Worm (Caenorhabditis elegans) whole organism, L1 larva: ENCODE results near the gene K01A6.4.

ENCODE experiments used
- C04F5.9 ChIP-seq: sonication (generic microtip); optimal IDR thresholded peaks from 2 replicates; lab custom pipeline; 2016; ENCODE audit warnings: missing genetic modification characterization, missing compliant biosample characterization
- C34B4.2 ChIP-seq: sonication (generic microtip); optimal IDR thresholded peaks from 2 replicates; lab custom pipeline; 2017; ENCODE audit warnings: mild to moderate bottlenecking, missing genetic modification characterization, missing compliant biosample characterization
- aha-1 ChIP-seq: fragments of 150-350 bp; optimal IDR thresholded peaks from 2 replicates; lab custom pipeline; 2014; ENCODE audit warnings: missing biosample characterization, missing genetic modification characterization
- aly-2 ChIP-seq: fragments of 150-350 bp; optimal IDR thresholded peaks from 2 replicates; lab custom pipeline; 2014; ENCODE audit warnings: missing biosample characterization, missing genetic modification characterization
- blmp-1 ChIP-seq: fragments of 150-350 bp; optimal IDR thresholded peaks from 2 replicates; lab custom pipeline; 2014; ENCODE audit warnings: missing biosample characterization, missing genetic modification characterization
- ceh-82 ChIP-seq, 3 experiments: fragments of 150-350 bp in 1 of 3; sonication (generic microtip) in 2 of 3; optimal IDR thresholded peaks; 2 replicates each; lab custom pipeline; 2014 to 2017; ENCODE audit warnings: missing biosample characterization in 3 of 3, missing genetic modification characterization in 3 of 3
- ceh-90 ChIP-seq: sonication (generic microtip); optimal IDR thresholded peaks from 2 replicates; lab custom pipeline; 2016; ENCODE audit warnings: missing genetic modification characterization, missing compliant biosample characterization
- ces-1 ChIP-seq: fragments of 150-350 bp; optimal IDR thresholded peaks from 2 replicates; lab custom pipeline; 2014; ENCODE audit warnings: missing biosample characterization, missing genetic modification reagents, missing genetic modification characterization
- dsc-1 ChIP-seq: sonication (generic microtip); optimal IDR thresholded peaks from 2 replicates; lab custom pipeline; 2016; ENCODE audit warnings: mild to moderate bottlenecking, missing genetic modification characterization, missing compliant biosample characterization
- efl-1 ChIP-seq, 4 experiments: fragments of 150-350 bp; optimal IDR thresholded peaks in 3 of 4; peaks in 1 of 4; 1 replicate in 1 of 4; 2 replicates in 3 of 4; lab custom pipeline; 2014; ENCODE audit warnings: missing biosample characterization in 2 of 4, missing genetic modification characterization in 2 of 4, missing genetic modification reagents in 2 of 4
- egl-13 ChIP-seq: sonication (generic microtip); optimal IDR thresholded peaks from 2 replicates; lab custom pipeline; 2016; ENCODE audit warnings: missing genotype, missing genetic modification reagents, missing genetic modification characterization, missing compliant biosample characterization
- elt-3 ChIP-seq, 6 experiments: fragments of 150-350 bp in 1 of 6; sonication (generic microtip); optimal IDR thresholded peaks; 2 replicates each; lab custom pipeline; 2017 to 2018; ENCODE audit warnings: missing biosample characterization in 6 of 6, missing genetic modification characterization in 6 of 6, inconsistent platforms in 1 of 6
- fkh-10 ChIP-seq: sonication (generic microtip); optimal IDR thresholded peaks from 2 replicates; lab custom pipeline; 2017; ENCODE audit warnings: missing biosample characterization, missing genetic modification reagents, missing genetic modification characterization
- hlh-4 ChIP-seq: sonication (generic microtip); optimal IDR thresholded peaks from 2 replicates; lab custom pipeline; 2016; ENCODE audit warnings: mild to moderate bottlenecking, missing genetic modification characterization, missing compliant biosample characterization
- hpl-2 ChIP-seq: fragments of 150-350 bp; optimal IDR thresholded peaks from 2 replicates; lab custom pipeline; 2014; ENCODE audit warnings: missing biosample characterization, missing genetic modification reagents, missing genetic modification characterization
- jun-1 ChIP-seq: fragments of 150-350 bp; optimal IDR thresholded peaks from 2 replicates; lab custom pipeline; 2014; ENCODE audit warnings: missing biosample characterization, missing genetic modification reagents, missing genetic modification characterization
- lin-14 ChIP-seq: fragments of 200-800 bp; sonication (Bioruptor generic); optimal IDR thresholded peaks from 2 replicates; lab custom pipeline; 2018; ENCODE audit warnings: mild to moderate bottlenecking, missing genetic modification characterization, moderate library complexity, missing compliant biosample characterization
- lin-35 ChIP-seq, 2 experiments: fragments of 150-350 bp; optimal IDR thresholded peaks; 2 replicates each; lab custom pipeline; 2014; ENCODE audit warnings: missing biosample characterization in 2 of 2, missing genetic modification characterization in 2 of 2, missing genetic modification reagents in 2 of 2
- lir-3 ChIP-seq: sonication (generic microtip); optimal IDR thresholded peaks from 2 replicates; lab custom pipeline; 2016; ENCODE audit warnings: mild to moderate bottlenecking, missing genetic modification characterization, moderate library complexity, missing compliant biosample characterization; ENCODE audit not compliant: poor library complexity
- lsy-2 ChIP-seq, 2 experiments: fragments of 150-350 bp; optimal IDR thresholded peaks; 2 replicates each; lab custom pipeline; 2014; ENCODE audit warnings: missing biosample characterization in 2 of 2, missing genetic modification characterization in 2 of 2
- mdl-1 ChIP-seq, 2 experiments: fragments of 150-350 bp; optimal IDR thresholded peaks; 2 replicates each; lab custom pipeline; 2014 to 2017; ENCODE audit warnings: missing biosample characterization in 2 of 2, missing genetic modification characterization in 2 of 2, inconsistent platforms in 1 of 2
- mep-1 ChIP-seq: fragments of 150-350 bp; optimal IDR thresholded peaks from 2 replicates; lab custom pipeline; 2014; ENCODE audit warnings: missing biosample characterization, missing genetic modification characterization
- nhr-11 ChIP-seq: fragments of 150-350 bp; optimal IDR thresholded peaks from 2 replicates; lab custom pipeline; 2014; ENCODE audit warnings: missing biosample characterization, missing genetic modification characterization
- nhr-20 ChIP-seq: sonication (generic microtip); optimal IDR thresholded peaks from 2 replicates; lab custom pipeline; 2016; ENCODE audit warnings: mild to moderate bottlenecking, missing genetic modification characterization, missing compliant biosample characterization
- nhr-71 ChIP-seq: sonication (generic microtip); optimal IDR thresholded peaks from 2 replicates; lab custom pipeline; 2016; ENCODE audit warnings: mild to moderate bottlenecking, missing genetic modification characterization, moderate library complexity, missing compliant biosample characterization
- nhr-76 ChIP-seq: sonication (generic microtip); optimal IDR thresholded peaks from 2 replicates; lab custom pipeline; 2017; ENCODE audit warnings: missing biosample characterization, missing genetic modification characterization
- nhr-77 ChIP-seq: fragments of 150-350 bp; optimal IDR thresholded peaks from 2 replicates; lab custom pipeline; 2014; ENCODE audit warnings: missing biosample characterization, missing genetic modification characterization
- nhr-90 ChIP-seq: sonication (generic microtip); optimal IDR thresholded peaks from 2 replicates; lab custom pipeline; 2016; ENCODE audit warnings: mild to moderate bottlenecking, missing genetic modification characterization, missing compliant biosample characterization; ENCODE audit not compliant: poor library complexity
- pqm-1 ChIP-seq: sonication (generic microtip); optimal IDR thresholded peaks from 3 replicates; lab custom pipeline; 2017; ENCODE audit warnings: missing biosample characterization, missing genetic modification characterization
- rnt-1 ChIP-seq: sonication (generic microtip); optimal IDR thresholded peaks from 2 replicates; lab custom pipeline; 2016; ENCODE audit warnings: mild to moderate bottlenecking, missing genetic modification characterization, moderate library complexity, missing compliant biosample characterization
- snpc-4 ChIP-seq: fragments of 150-350 bp; optimal IDR thresholded peaks from 2 replicates; lab custom pipeline; 2014; ENCODE audit warnings: missing biosample characterization, missing genetic modification characterization
- snu-23 ChIP-seq: sonication (generic microtip); optimal IDR thresholded peaks from 2 replicates; lab custom pipeline; 2016; ENCODE audit warnings: missing genetic modification characterization, missing compliant biosample characterization
- sptf-1 ChIP-seq: fragments of 150-350 bp; optimal IDR thresholded peaks from 2 replicates; lab custom pipeline; 2014; ENCODE audit warnings: missing biosample characterization, missing genetic modification characterization
- swsn-7 ChIP-seq: sonication (generic microtip); optimal IDR thresholded peaks from 2 replicates; lab custom pipeline; 2016; ENCODE audit warnings: missing genetic modification characterization, missing compliant biosample characterization
- tbx-2 ChIP-seq: sonication (generic microtip); optimal IDR thresholded peaks from 2 replicates; lab custom pipeline; 2016; ENCODE audit warnings: missing genetic modification characterization, missing compliant biosample characterization
- unc-130 ChIP-seq: fragments of 150-350 bp; optimal IDR thresholded peaks from 2 replicates; lab custom pipeline; 2017; ENCODE audit warnings: missing biosample characterization, missing genetic modification characterization, inconsistent platforms
- unc-98 ChIP-seq: fragments of 200-800 bp; sonication (Bioruptor generic); IDR thresholded peaks from 2 replicates; pipeline ENCODE4 v1.3.6; 2022; ENCODE audit warnings: missing genetic modification characterization, missing compliant biosample characterization
- vab-15 ChIP-seq: sonication (generic microtip); optimal IDR thresholded peaks from 2 replicates; lab custom pipeline; 2017; ENCODE audit warnings: missing genotype, mild to moderate bottlenecking, missing genetic modification characterization, missing compliant biosample characterization
- zag-1 ChIP-seq: fragments of 150-350 bp; optimal IDR thresholded peaks from 2 replicates; lab custom pipeline; 2014; ENCODE audit warnings: missing biosample characterization, missing genetic modification characterization

K01A6.4 gene

DNA sequence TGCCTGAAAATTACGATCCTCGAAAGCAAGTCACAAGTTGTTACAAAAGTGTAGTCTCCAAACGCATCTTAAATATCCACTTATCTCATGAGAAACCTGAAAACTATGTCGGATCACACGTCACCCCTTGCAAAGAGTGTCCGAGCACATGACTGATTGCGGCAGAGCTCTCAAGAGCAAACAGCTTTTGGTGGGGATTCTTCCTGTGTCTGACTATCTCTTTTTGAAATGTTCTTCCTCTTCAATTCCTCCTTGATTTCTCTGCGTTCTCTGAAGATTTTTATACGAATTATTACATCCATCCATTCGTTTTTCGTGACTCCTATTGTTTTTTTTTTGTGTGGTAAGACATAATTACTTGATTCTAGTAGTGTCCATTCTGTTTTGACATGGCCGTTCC is 8.7 kb upstream of the K01A6.4 start, which contains the start of gene T12A7.6:
Gene T12A7.6, plus strand, starts transcription at position 369 of the 400 bp plus-strand sequence.
- TF ChIP-seq unc-98 (GFP tag; lab: Robert Waterston, UW), result 0 out of 2 replicates have a peak, but pooled peaks have one; percentile 12
- peak; percentile 58 for TF ChIP-seq rnt-1 (tag; lab: Kevin White, UChicago)
- peak; percentile 22 for TF ChIP-seq nhr-11 (tag; lab: Kevin White, UChicago)
- TF ChIP-seq nhr-71 (tag; lab: Kevin White, UChicago), result peak; percentile 55
- no peak for TF ChIP-seq ces-1 (GFP tag; lab: Kevin White, UChicago)
- no peak for TF ChIP-seq dsc-1 (tag; lab: Kevin White, UChicago)
- no peak for TF ChIP-seq zag-1 (tag; lab: Kevin White, UChicago)
- TF ChIP-seq mdl-1 (tag; optimal IDR thresholded peaks at IDR 0.05; lab: Kevin White, UChicago), result peak in 1 of 2 experiments; percentile 27
- TF ChIP-seq unc-130 (tag; lab: Kevin White, UChicago), result peak; percentile 26
- peak; percentile 72 for TF ChIP-seq lin-14 (GFP tag; lab: Kevin White, UChicago)
- TF ChIP-seq lir-3 (tag; lab: Kevin White, UChicago), result no peak
- TF ChIP-seq hlh-4 (tag; lab: Kevin White, UChicago), result no peak
- TF ChIP-seq tbx-2, result no peak
- no peak for TF ChIP-seq C34B4.2 (tag; lab: Kevin White, UChicago)
- TF ChIP-seq jun-1 (tag; lab: Kevin White, UChicago), result no peak
- TF ChIP-seq efl-1 (optimal IDR thresholded peaks at IDR 0.05; lab: Kevin White, UChicago), result peak; percentile 0 to 10
- TF ChIP-seq efl-1 (GFP tag; optimal IDR thresholded peaks at IDR 0.05 in 1 of 2; lab: Kevin White, UChicago), result no peak
- TF ChIP-seq lsy-2 (tag; optimal IDR thresholded peaks at IDR 0.05; lab: Kevin White, UChicago), result peak in 1 of 2 experiments; percentile 56
- TF ChIP-seq nhr-20 (tag; lab: Kevin White, UChicago), result peak; percentile 49
- TF ChIP-seq snu-23 (GFP tag; lab: Kevin White, UChicago), result no peak

DNA sequence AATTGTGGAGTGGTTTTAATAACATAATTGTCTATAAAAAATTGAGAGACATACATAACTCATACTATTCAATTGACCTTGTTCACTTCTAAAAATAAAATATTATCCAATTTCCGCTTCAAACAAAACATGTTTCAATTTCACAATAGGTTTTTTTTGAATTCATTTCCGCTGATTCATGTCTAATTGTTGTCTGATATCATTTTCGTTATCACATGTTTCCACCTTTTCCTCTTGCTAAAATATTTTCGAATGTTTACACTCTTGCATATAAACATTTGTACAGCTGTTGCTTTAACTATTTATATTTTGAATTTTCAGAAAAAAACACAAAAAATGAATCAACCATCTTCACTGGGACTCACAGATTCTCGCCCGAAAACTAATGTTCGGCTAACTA is 5.2 kb upstream of the K01A6.4 start, which contains the start of gene gem-4:
Gene gem-4, plus strand, starts transcription at position 301 of the 400 bp plus-strand sequence.
- TF ChIP-seq aly-2 (tag; lab: Kevin White, UChicago) (no peak), hlh-4 (tag; lab: Kevin White, UChicago) (no peak), C04F5.9 (tag; lab: Kevin White, UChicago) (no peak)

DNA sequence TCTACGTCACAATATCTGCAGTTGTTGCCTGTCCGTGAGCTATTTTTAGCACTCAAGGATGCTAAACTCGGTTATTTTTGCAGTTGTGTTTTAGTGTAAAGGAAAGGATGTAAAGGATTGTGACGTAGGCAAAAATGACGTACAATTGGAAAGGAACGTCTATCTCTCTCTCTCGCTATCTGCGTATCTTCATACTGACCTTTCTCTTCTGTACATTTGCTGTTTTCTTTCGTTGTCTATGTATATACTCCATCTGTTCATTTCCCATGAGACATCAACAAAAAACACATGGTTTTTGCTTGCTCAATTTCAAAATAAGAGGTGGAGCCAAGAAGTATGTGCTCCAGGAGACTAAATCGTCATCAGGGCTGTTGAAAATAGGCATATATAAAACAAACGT is 4.2 kb upstream of the K01A6.4 start:
- TF ChIP-seq nhr-71 (tag; lab: Kevin White, UChicago) (peak; percentile 55), lin-14 (GFP tag; lab: Kevin White, UChicago) (peak; percentile 62), hpl-2 (no peak)
- TF ChIP-seq, all 84 proteins: peak for 2

DNA sequence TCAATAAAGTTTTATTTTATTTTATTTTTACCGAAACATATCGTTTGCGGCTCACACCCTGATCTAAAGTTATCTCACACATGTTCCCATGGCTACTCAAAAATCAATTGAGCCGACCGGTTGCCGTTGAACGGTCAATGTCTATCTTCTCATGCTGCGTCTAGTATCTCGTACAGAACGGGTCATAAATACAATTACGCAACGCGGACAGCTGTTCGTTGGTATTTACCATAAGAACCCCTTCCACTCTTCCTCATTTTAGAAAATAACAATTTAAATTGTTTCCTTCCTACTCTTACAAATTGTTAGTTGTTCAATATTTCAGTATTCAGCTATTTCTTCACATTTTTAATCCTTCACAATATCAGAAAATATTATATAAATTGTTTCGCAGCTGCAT is 3.7 kb upstream of the K01A6.4 start:
- TF ChIP-seq swsn-7, result no peak
- no peak for TF ChIP-seq ceh-82 (tag; optimal IDR thresholded peaks at IDR 0.05; lab: Kevin White, UChicago)
- no peak for TF ChIP-seq rnt-1 (tag; lab: Kevin White, UChicago)
- TF ChIP-seq nhr-77 (tag; lab: Kevin White, UChicago), result no peak
- no peak for TF ChIP-seq lin-35 (GFP tag; optimal IDR thresholded peaks at IDR 0.05; lab: Kevin White, UChicago)
- no peak for TF ChIP-seq pqm-1 (tag; lab: Kevin White, UChicago)
- TF ChIP-seq elt-3 (tag; optimal IDR thresholded peaks at IDR 0.05; lab: Kevin White, UChicago), result no peak
- TF ChIP-seq mep-1 (tag; lab: Kevin White, UChicago), result no peak
- TF ChIP-seq blmp-1 (tag; lab: Kevin White, UChicago), result no peak

DNA sequence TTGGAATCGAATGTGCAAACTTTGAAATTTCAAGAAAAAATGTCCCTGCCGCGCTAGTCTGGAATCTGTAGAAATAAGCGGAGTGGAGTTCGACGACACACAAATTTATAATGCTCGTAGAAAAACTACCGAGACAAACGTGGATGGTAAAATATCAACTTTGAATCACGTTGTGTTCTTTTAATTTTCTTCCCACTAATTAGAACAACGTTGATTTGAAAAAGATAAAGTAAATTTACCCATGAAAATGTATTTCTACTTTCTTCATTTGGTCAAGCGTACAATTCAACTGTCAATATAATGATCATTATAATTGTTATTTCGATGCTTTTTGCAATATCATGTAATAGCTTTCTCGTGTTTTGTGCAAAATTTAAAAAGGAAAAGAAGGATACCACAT is 2.3 kb upstream of the K01A6.4 start, which contains the start of gene K01A6.5:
Gene K01A6.5, plus strand, starts transcription at position 301 of the 400 bp plus-strand sequence.
- TF ChIP-seq nhr-90, result no peak
- TF ChIP-seq mep-1 (tag; lab: Kevin White, UChicago), result no peak
- no peak for TF ChIP-seq fkh-10 (GFP tag; lab: Kevin White, UChicago)
- TF ChIP-seq sptf-1 (tag; lab: Kevin White, UChicago), result no peak
- TF ChIP-seq jun-1 (tag; lab: Kevin White, UChicago), result no peak
- no peak for TF ChIP-seq snpc-4
- no peak for TF ChIP-seq snu-23 (GFP tag; lab: Kevin White, UChicago)
- no peak for TF ChIP-seq egl-13
- no peak for TF ChIP-seq ceh-82 (tag; optimal IDR thresholded peaks at IDR 0.05; lab: Kevin White, UChicago)
- no peak for TF ChIP-seq vab-15 (tag; lab: Kevin White, UChicago)
- TF ChIP-seq nhr-76, result no peak
- TF ChIP-seq aha-1 (tag; lab: Kevin White, UChicago), result no peak
- TF ChIP-seq ceh-90 (tag; lab: Kevin White, UChicago), result no peak
